Worm (Caenorhabditis elegans): ENCODE results near the gene lhfp-4.

ce11 chrIV:17268069-17268468 lies 7.3 kb upstream of the lhfp-4 start:
- TF ChIP-seq ama-1 (optimal IDR thresholded peaks at IDR 0.05) (no peak), flt-1 (GFP tag; IDR thresholded peaks at IDR 0.05) (no peak)
